Fruit fly (Drosophila melanogaster): ENCODE measurements around the gene mdy.

- TF ChIP-seq psq (optimal IDR thresholded peaks at IDR 0.05) = no peak
- no peak for TF ChIP-seq EcR (GFP tag; optimal IDR thresholded peaks at IDR 0.05)
- no peak for TF ChIP-seq usp (GFP tag; optimal IDR thresholded peaks at IDR 0.05)
- TF ChIP-seq CG8478 (optimal IDR thresholded peaks at IDR 0.05) = no peak
Measured at dm6 chr2L:16846742-16847346, 30.4 kb downstream of the mdy start.
